Fruit fly (Drosophila melanogaster) whole organism, embryonic: ENCODE results near the gene PlexA.

Experiments
- ATbp ChIP-seq: fragments of 200-800 bp; sonication (Bioruptor generic); optimal IDR thresholded peaks from 2 replicates; lab custom pipeline; 2017; ENCODE audit warnings: missing biosample characterization, mild to moderate bottlenecking, missing genetic modification characterization, missing genetic modification reagents
- CG10462 ChIP-seq: fragments of 200-800 bp; sonication (Bioruptor generic); optimal IDR thresholded peaks from 2 replicates; lab custom pipeline; 2016; ENCODE audit warnings: missing biosample characterization, missing genetic modification characterization
- CG11247 ChIP-seq: fragments of 200-800 bp; sonication (Bioruptor generic); IDR thresholded peaks from 2 replicates; pipeline ENCODE4 v1.3.6; 2022; ENCODE audit warnings: missing biosample characterization, missing genetic modification characterization
- CG12155 ChIP-seq: fragments of 200-800 bp; sonication (Bioruptor generic); optimal IDR thresholded peaks from 3 replicates; lab custom pipeline; 2016; ENCODE audit warnings: missing biosample characterization, missing genetic modification characterization
- CG12659 ChIP-seq: fragments of 200-800 bp; sonication (Bioruptor generic); optimal IDR thresholded peaks from 3 replicates; lab custom pipeline; 2017; ENCODE audit warnings: mild to moderate bottlenecking, missing biosample characterization, missing genetic modification reagents, missing genetic modification characterization
- CG13624 ChIP-seq: fragments of 200-800 bp; sonication (Bioruptor generic); optimal IDR thresholded peaks from 2 replicates; lab custom pipeline; 2016; ENCODE audit warnings: missing biosample characterization, missing genetic modification characterization
- CG15514 ChIP-seq: fragments of 200-800 bp; sonication (Bioruptor generic); optimal IDR thresholded peaks from 3 replicates; lab custom pipeline; 2017; ENCODE audit warnings: missing biosample characterization, missing genetic modification characterization, mild to moderate bottlenecking, moderate library complexity, missing genetic modification reagents
- CG1603 ChIP-seq: fragments of 200-800 bp; sonication (Bioruptor generic); optimal IDR thresholded peaks from 2 replicates; lab custom pipeline; 2019; ENCODE audit warnings: missing biosample characterization, mild to moderate bottlenecking, missing genetic modification characterization, moderate library complexity
- CG1647 ChIP-seq: fragments of 200-800 bp; sonication (Bioruptor generic); optimal IDR thresholded peaks from 3 replicates; lab custom pipeline; 2016; ENCODE audit warnings: missing biosample characterization, missing genetic modification characterization
- CG17186 ChIP-seq: fragments of 200-800 bp; sonication (Bioruptor generic); optimal IDR thresholded peaks from 3 replicates; lab custom pipeline; 2017; ENCODE audit warnings: missing biosample characterization, missing genetic modification reagents, missing genetic modification characterization
- CG18619 ChIP-seq: fragments of 200-800 bp; sonication (Bioruptor generic); optimal IDR thresholded peaks from 3 replicates; lab custom pipeline; 2017; ENCODE audit warnings: missing biosample characterization, mild to moderate bottlenecking, missing genetic modification characterization
- CG2120 ChIP-seq: fragments of 200-800 bp; sonication (Bioruptor generic); optimal IDR thresholded peaks from 3 replicates; lab custom pipeline; 2016; ENCODE audit warnings: missing biosample characterization, missing genetic modification characterization
- CG4617 ChIP-seq: fragments of 200-800 bp; sonication (Bioruptor generic); optimal IDR thresholded peaks from 3 replicates; lab custom pipeline; 2016; ENCODE audit warnings: missing biosample characterization, missing genetic modification characterization, borderline replicate concordance
- CG5180 ChIP-seq: fragments of 200-800 bp; sonication (Bioruptor generic); optimal IDR thresholded peaks from 3 replicates; lab custom pipeline; 2017; ENCODE audit warnings: missing biosample characterization, missing genetic modification characterization, mild to moderate bottlenecking, moderate library complexity, missing genetic modification reagents
- CG7839 ChIP-seq: fragments of 200-800 bp; sonication (Bioruptor generic); optimal IDR thresholded peaks from 3 replicates; lab custom pipeline; 2018; ENCODE audit warnings: missing biosample characterization, mild to moderate bottlenecking, missing genetic modification characterization, moderate library complexity
- CG9932 ChIP-seq: fragments of 200-800 bp; sonication (Bioruptor generic); IDR thresholded peaks from 2 replicates; pipeline ENCODE4 v1.3.6; 2022; ENCODE audit warnings: missing biosample characterization, missing genetic modification characterization
- Chrac-16 ChIP-seq: fragments of 200-800 bp; sonication (Bioruptor generic); optimal IDR thresholded peaks from 3 replicates; lab custom pipeline; 2016; ENCODE audit warnings: missing biosample characterization, missing genetic modification characterization
- CkIIα-i1 ChIP-seq: fragments of 200-800 bp; sonication (Bioruptor generic); IDR thresholded peaks from 2 replicates; pipeline ENCODE4 v1.3.6; 2022; ENCODE audit warnings: missing biosample characterization, missing genetic modification characterization
- D19B ChIP-seq: fragments of 200-800 bp; sonication (Bioruptor generic); optimal IDR thresholded peaks from 2 replicates; lab custom pipeline; 2017; ENCODE audit warnings: missing biosample characterization, mild to moderate bottlenecking, missing genetic modification characterization
- Hmr ChIP-seq: fragments of 200-800 bp; sonication (Bioruptor generic); optimal IDR thresholded peaks from 3 replicates; lab custom pipeline; 2017; ENCODE audit warnings: mild to moderate bottlenecking, missing biosample characterization, missing genetic modification reagents, missing genetic modification characterization
- Hr51 ChIP-seq, 2 experiments: fragments of 200-800 bp; sonication (Bioruptor generic); optimal IDR thresholded peaks; 2 replicates in 1 of 2; 3 replicates in 1 of 2; lab custom pipeline; 2016 to 2018; ENCODE audit warnings: missing biosample characterization in 2 of 2, missing genetic modification characterization in 2 of 2, mild to moderate bottlenecking in 1 of 2, moderate library complexity in 1 of 2
- Mad ChIP-seq: fragments of 200-800 bp; sonication (Bioruptor generic); optimal IDR thresholded peaks from 2 replicates; lab custom pipeline; 2016; ENCODE audit warnings: missing biosample characterization, missing genetic modification characterization
- Med ChIP-seq: fragments of 200-800 bp; sonication (Bioruptor generic); peaks from one replicate; lab custom pipeline; 2016; ENCODE audit warnings: missing biosample characterization, missing genetic modification characterization, mild to moderate bottlenecking, inconsistent platforms, moderate library complexity
- Nf-YC ChIP-seq: fragments of 200-800 bp; optimal IDR thresholded peaks from 3 replicates; lab custom pipeline; 2019; ENCODE audit warnings: missing biosample characterization, mild to moderate bottlenecking, missing genetic modification characterization, moderate library complexity
- Optix ChIP-seq: fragments of 200-800 bp; sonication (Bioruptor generic); IDR thresholded peaks from 3 replicates; pipeline ENCODE4 v1.3.6; 2022; ENCODE audit warnings: missing biosample characterization, missing genetic modification characterization
- Poxn ChIP-seq: fragments of 200-800 bp; sonication (Bioruptor generic); IDR thresholded peaks from 2 replicates; pipeline ENCODE4 v1.3.6; 2022; ENCODE audit warnings: missing biosample characterization, missing genetic modification characterization
- Rfx ChIP-seq: fragments of 200-800 bp; sonication (Bioruptor generic); IDR thresholded peaks from 2 replicates; pipeline ENCODE4 v1.3.6; 2022; ENCODE audit warnings: missing biosample characterization, missing genetic modification characterization
- Scr ChIP-seq: fragments of 200-800 bp; sonication (Bioruptor generic); IDR thresholded peaks from 2 replicates; pipeline ENCODE4 v1.3.6; 2022; ENCODE audit warnings: missing biosample characterization, missing genetic modification characterization; ENCODE audit not compliant: partially characterized antibody
- Taf1 ChIP-seq: fragments of 200-800 bp; sonication (Bioruptor generic); IDR thresholded peaks from 2 replicates; pipeline ENCODE4 v1.3.6; 2022; ENCODE audit warnings: missing biosample characterization, missing genetic modification characterization
- al ChIP-seq: fragments of 200-800 bp; sonication (Bioruptor generic); IDR thresholded peaks from 2 replicates; pipeline ENCODE4 v1.3.6; 2022; ENCODE audit warnings: missing biosample characterization, missing genetic modification characterization
- amos ChIP-seq: fragments of 200-800 bp; sonication (Bioruptor generic); IDR thresholded peaks from 2 replicates; pipeline ENCODE4 v1.3.6; 2022; ENCODE audit warnings: missing biosample characterization, missing genetic modification characterization; ENCODE audit not compliant: partially characterized antibody
- bab2 ChIP-seq: fragments of 200-800 bp; sonication (Bioruptor generic); optimal IDR thresholded peaks from 2 replicates; lab custom pipeline; 2016; ENCODE audit warnings: missing biosample characterization, missing genetic modification characterization
- bowl ChIP-seq: fragments of 200-800 bp; sonication (Bioruptor generic); IDR thresholded peaks from 2 replicates; pipeline ENCODE4 v1.3.6; 2022; ENCODE audit warnings: missing biosample characterization, missing genetic modification characterization
- dysf ChIP-seq: fragments of 200-800 bp; sonication (Bioruptor generic); IDR thresholded peaks from 3 replicates; pipeline ENCODE4 v1.3.6; 2022; ENCODE audit warnings: missing biosample characterization, missing genetic modification characterization
- eve ChIP-seq, 2 experiments: fragments of >200 bp; optimal IDR thresholded peaks; 2 replicates each; lab custom pipeline; 2017; ENCODE audit warnings: missing biosample characterization in 2 of 2, missing genetic modification characterization in 2 of 2
- ewg ChIP-seq: fragments of 200-800 bp; sonication (Bioruptor generic); optimal IDR thresholded peaks from 3 replicates; lab custom pipeline; 2017; ENCODE audit warnings: mild to moderate bottlenecking, missing biosample characterization, missing genetic modification reagents, missing genetic modification characterization
- hbn ChIP-seq: fragments of 200-800 bp; sonication (Bioruptor generic); IDR thresholded peaks from 2 replicates; pipeline ENCODE4 v1.3.6; 2022; ENCODE audit warnings: missing biosample characterization, missing genetic modification characterization; ENCODE audit not compliant: partially characterized antibody
- jigr1 ChIP-seq: fragments of 200-800 bp; sonication (Bioruptor generic); IDR thresholded peaks from 3 replicates; pipeline ENCODE4 v1.3.6; 2022; ENCODE audit warnings: missing biosample characterization, missing genetic modification characterization
- klu ChIP-seq: fragments of 200-800 bp; sonication (Bioruptor generic); IDR thresholded peaks from 2 replicates; pipeline ENCODE4 v1.3.6; 2022; ENCODE audit warnings: missing biosample characterization, missing genetic modification characterization
- lilli ChIP-seq: fragments of 200-800 bp; sonication (Bioruptor generic); optimal IDR thresholded peaks from 3 replicates; lab custom pipeline; 2016; ENCODE audit warnings: missing biosample characterization, missing genetic modification characterization
- nerfin-2 ChIP-seq: fragments of 200-800 bp; sonication (Bioruptor generic); IDR thresholded peaks from 2 replicates; pipeline ENCODE4 v1.3.6; 2022; ENCODE audit warnings: missing biosample characterization, missing genetic modification characterization; ENCODE audit not compliant: partially characterized antibody
- onecut ChIP-seq: fragments of 200-800 bp; sonication (Bioruptor generic); IDR thresholded peaks from 2 replicates; pipeline ENCODE4 v1.3.6; 2022; ENCODE audit warnings: missing biosample characterization, missing genetic modification characterization
- otp ChIP-seq: fragments of 200-800 bp; sonication (Bioruptor generic); IDR thresholded peaks from 3 replicates; pipeline ENCODE4, ENCODE4 v1.3.6; 2022; ENCODE audit warnings: missing biosample characterization, missing genetic modification characterization
- pzg ChIP-seq: fragments of 200-800 bp; sonication (Bioruptor generic); optimal IDR thresholded peaks from 3 replicates; lab custom pipeline; 2018; ENCODE audit warnings: missing biosample characterization, mild to moderate bottlenecking, missing genetic modification characterization, moderate library complexity
- ranshi ChIP-seq: fragments of 200-800 bp; sonication (Bioruptor generic); IDR thresholded peaks from 2 replicates; pipeline ENCODE4 v1.3.6; 2022; ENCODE audit warnings: missing biosample characterization, missing genetic modification characterization
- row ChIP-seq: fragments of 200-800 bp; sonication (Bioruptor generic); IDR thresholded peaks from 3 replicates; pipeline ENCODE4 v1.3.6; 2022; ENCODE audit warnings: missing biosample characterization, missing genetic modification characterization
- sens ChIP-seq: fragments of 200-800 bp; sonication (Bioruptor generic); peaks from one replicate; lab custom pipeline; 2016; ENCODE audit warnings: missing biosample characterization, missing genetic modification characterization
- sim ChIP-seq: fragments of 200-800 bp; sonication (Bioruptor generic); IDR thresholded peaks from 2 replicates; pipeline ENCODE4 v1.3.6; 2022; ENCODE audit warnings: missing biosample characterization, missing genetic modification characterization
- slbo ChIP-seq: fragments of 200-800 bp; sonication (Bioruptor generic); IDR thresholded peaks from 2 replicates; pipeline ENCODE4 v1.3.6; 2022; ENCODE audit warnings: missing biosample characterization, missing genetic modification characterization
- vvl ChIP-seq: fragments of 200-800 bp; sonication (Bioruptor generic); IDR thresholded peaks from 2 replicates; pipeline ENCODE4 v1.3.6; 2022; ENCODE audit warnings: missing biosample characterization, missing genetic modification characterization

The PlexA gene

DNA sequence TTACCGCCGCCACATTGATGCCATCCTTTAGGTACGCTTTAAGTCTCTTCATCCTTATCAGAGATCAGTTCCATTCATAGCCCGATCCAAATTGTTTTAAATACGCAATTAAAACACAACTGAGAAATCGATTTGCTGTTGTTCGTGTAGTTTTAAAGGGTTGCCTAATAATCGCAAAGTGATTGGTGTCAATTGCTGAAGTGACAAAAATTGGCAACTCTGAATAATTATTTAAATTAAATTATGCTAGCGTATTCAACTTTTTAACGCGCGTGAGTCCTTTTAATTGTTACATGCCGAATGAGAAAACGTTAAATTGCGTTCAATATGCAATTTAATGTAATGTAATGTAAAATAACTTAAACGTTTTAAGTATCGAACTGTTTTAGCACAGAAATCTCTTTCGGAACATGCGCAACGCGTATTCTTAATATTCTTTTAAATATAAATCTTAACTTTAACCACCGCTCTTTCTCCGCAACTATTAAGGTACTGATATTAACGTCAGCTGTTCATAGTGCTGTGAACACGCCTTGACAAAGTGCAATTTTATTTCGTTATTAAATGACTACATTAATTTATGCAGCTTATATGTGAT lies 2.4 kb upstream of the PlexA start, which contains the start of gene Mpv17 (continued):
- TF ChIP-seq hbn (GFP tag; lab: Robert Waterston, UW) (no peak), klu (GFP tag; lab: Robert Waterston, UW) (no peak), CG1603 (peak; percentile 15), CG5180 (no peak), CG17186 (GFP tag; lab: Kevin White, UChicago) (no peak), CG12155 (GFP tag; lab: Kevin White, UChicago) (peak; percentile 2), Scr (GFP tag; lab: Robert Waterston, UW) (0 out of 2 replicates have a peak, but pooled peaks have one; percentile 10), Nf-YC (tag; lab: Kevin White, UChicago) (peak; percentile 3), eve (GFP tag; optimal IDR thresholded peaks at IDR 0.05; lab: Kevin White, UChicago) (peak in 1 of 2 experiments; percentile 55), CkIIα-i1 (GFP tag; lab: Robert Waterston, UW) (no peak), CG2120 (GFP tag; lab: Kevin White, UChicago) (peak; percentile 45), CG12659 (GFP tag; lab: Kevin White, UChicago) (peak; percentile 3), CG10462 (no peak), Optix (no peak), jigr1 (GFP tag; lab: Robert Waterston, UW) (no peak), Poxn (GFP tag; lab: Robert Waterston, UW) (no peak), sens (GFP tag; lab: Kevin White, UChicago) (peak; percentile 71), vvl (GFP tag; lab: Robert Waterston, UW) (peak; percentile 45; the same call in 1 of the 2 replicates), Mad (peak; percentile 4), ATbp (GFP tag; lab: Kevin White, UChicago) (no peak), nerfin-2 (GFP tag; lab: Robert Waterston, UW) (no peak), CG9932 (GFP tag; lab: Robert Waterston, UW) (peak; percentile 14; the same call in 1 of the 2 replicates), CG4617 (GFP tag; lab: Kevin White, UChicago) (peak; percentile 1), Rfx (GFP tag; lab: Robert Waterston, UW) (peak; percentile 51; the same call in 1 of the 2 replicates), Med (GFP tag; lab: Kevin White, UChicago) (peak; percentile 85), sim (GFP tag; lab: Robert Waterston, UW) (no peak), otp (GFP tag; lab: Robert Waterston, UW) (no peak), CG18619 (no peak), row (GFP tag; lab: Robert Waterston, UW) (peak; percentile 48), CG1647 (GFP tag; lab: Kevin White, UChicago) (no peak), CG13624 (peak; percentile 27), slbo (peak; percentile 40; the same call in 1 of the 2 replicates), bowl (GFP tag; lab: Robert Waterston, UW) (no peak), Hr51 (GFP tag; optimal IDR thresholded peaks at IDR 0.05; lab: Kevin White, UChicago) (no peak), pzg (GFP tag; lab: Kevin White, UChicago) (peak; percentile 19), al (GFP tag; lab: Robert Waterston, UW) (no peak), Taf1 (GFP tag; lab: Robert Waterston, UW) (no peak), bab2 (GFP tag; lab: Kevin White, UChicago) (no peak), CG7839 (tag; lab: Kevin White, UChicago) (no peak), ewg (GFP tag; lab: Kevin White, UChicago) (peak; percentile 15), Hmr (GFP tag; lab: Kevin White, UChicago) (no peak), onecut (GFP tag; lab: Robert Waterston, UW) (peak; percentile 78), Chrac-16 (GFP tag; lab: Kevin White, UChicago) (peak; percentile 14), dysf (GFP tag; lab: Robert Waterston, UW) (no peak), CG11247 (GFP tag; lab: Robert Waterston, UW) (no peak), lilli (GFP tag; lab: Kevin White, UChicago) (peak; percentile 52), D19B (GFP tag; lab: Kevin White, UChicago) (no peak), amos (GFP tag; lab: Robert Waterston, UW) (no peak), ranshi (GFP tag; lab: Robert Waterston, UW) (no peak), CG15514 (GFP tag; lab: Kevin White, UChicago) (peak; percentile 35)
